Worm (Caenorhabditis elegans): ENCODE results near the gene Y116A8C.465.

ce11 chrIV:17093701-17094100, 28.7 kb downstream of the Y116A8C.465 start, which contains the start of gene Y116A8C.29:
- no peak for TF ChIP-seq ama-1 (optimal IDR thresholded peaks at IDR 0.05)
- TF ChIP-seq scrt-1 (GFP tag; IDR thresholded peaks at IDR 0.05): no peak
- no peak for TF ChIP-seq hmbx-1 (tag; optimal IDR thresholded peaks at IDR 0.05)
- no peak for TF ChIP-seq ceh-13 (GFP tag; optimal IDR thresholded peaks at IDR 0.05)
- TF ChIP-seq sea-1 (GFP tag; conservative IDR thresholded peaks at IDR 0.05): no peak
- TF ChIP-seq pes-1 (GFP tag; IDR thresholded peaks at IDR 0.05): no peak
- TF ChIP-seq B0310.2 (tag; optimal IDR thresholded peaks at IDR 0.05): no peak
- no peak for TF ChIP-seq flt-1 (GFP tag; IDR thresholded peaks at IDR 0.05)
- no peak for TF ChIP-seq tra-4 (tag; optimal IDR thresholded peaks at IDR 0.05)
- no peak for TF ChIP-seq tbx-11 (GFP tag; IDR thresholded peaks at IDR 0.05)
